Fruit fly (Drosophila melanogaster) whole organism, embryonic: ENCODE data around the gene Mst89B.

ENCODE experiments used
- Blimp-1 ChIP-seq: fragments of 200-800 bp; sonication (Bioruptor generic); optimal IDR thresholded peaks from 3 replicates; lab custom pipeline; 2018; ENCODE audit warnings: missing biosample characterization, missing genetic modification characterization, mild to moderate bottlenecking, moderate library complexity, missing genetic modification reagents
- CG12155 ChIP-seq: fragments of 200-800 bp; sonication (Bioruptor generic); optimal IDR thresholded peaks from 3 replicates; lab custom pipeline; 2016; ENCODE audit warnings: missing biosample characterization, missing genetic modification characterization
- CG1233 ChIP-seq: fragments of 200-800 bp; sonication (Bioruptor generic); optimal IDR thresholded peaks from 4 replicates; lab custom pipeline; 2018; ENCODE audit warnings: missing biosample characterization, mild to moderate bottlenecking, missing genetic modification characterization
- CG17829 ChIP-seq: fragments of 200-800 bp; optimal IDR thresholded peaks from 2 replicates; lab custom pipeline; 2019; ENCODE audit warnings: missing biosample characterization, mild to moderate bottlenecking, missing genetic modification characterization, moderate library complexity
- CG18476 ChIP-seq: fragments of 200-800 bp; sonication (Bioruptor generic); optimal IDR thresholded peaks from 2 replicates; lab custom pipeline; 2016; ENCODE audit warnings: missing biosample characterization, mild to moderate bottlenecking, missing genetic modification characterization
- CG18599 ChIP-seq: fragments of 200-800 bp; sonication (Bioruptor generic); optimal IDR thresholded peaks from 3 replicates; lab custom pipeline; 2017; ENCODE audit warnings: missing biosample characterization, missing genetic modification characterization, mild to moderate bottlenecking, moderate library complexity, missing genetic modification reagents
- CG2116 ChIP-seq: fragments of 200-800 bp; sonication (Bioruptor generic); optimal IDR thresholded peaks from 3 replicates; lab custom pipeline; 2018; ENCODE audit warnings: missing biosample characterization, mild to moderate bottlenecking, missing genetic modification characterization
- CG2678 ChIP-seq: fragments of 200-800 bp; sonication (Bioruptor generic); optimal IDR thresholded peaks from 3 replicates; lab custom pipeline; 2019; ENCODE audit warnings: missing biosample characterization, mild to moderate bottlenecking, missing genetic modification characterization, moderate library complexity
- CG3281 ChIP-seq: fragments of 200-800 bp; sonication (Bioruptor generic); optimal IDR thresholded peaks from 3 replicates; lab custom pipeline; 2017; ENCODE audit warnings: missing biosample characterization, mild to moderate bottlenecking, missing genetic modification characterization
- CG33213 ChIP-seq: fragments of 200-800 bp; sonication (Bioruptor generic); optimal IDR thresholded peaks from 3 replicates; lab custom pipeline; 2016; ENCODE audit warnings: missing biosample characterization, missing genetic modification characterization
- CG34376 ChIP-seq: fragments of 200-800 bp; sonication (Bioruptor generic); optimal IDR thresholded peaks from 2 replicates; lab custom pipeline; 2018; ENCODE audit warnings: missing biosample characterization, mild to moderate bottlenecking, missing genetic modification characterization
- CG5953 ChIP-seq: fragments of 200-800 bp; sonication (Bioruptor generic); IDR thresholded peaks from 2 replicates; pipeline ENCODE4 v1.3.6; 2022; ENCODE audit warnings: missing biosample characterization, missing genetic modification characterization
- D19A ChIP-seq: fragments of 200-800 bp; optimal IDR thresholded peaks from 3 replicates; lab custom pipeline; 2019; ENCODE audit warnings: missing biosample characterization, mild to moderate bottlenecking, missing genetic modification characterization, moderate library complexity
- D19B ChIP-seq: fragments of 200-800 bp; sonication (Bioruptor generic); optimal IDR thresholded peaks from 2 replicates; lab custom pipeline; 2017; ENCODE audit warnings: missing biosample characterization, mild to moderate bottlenecking, missing genetic modification characterization
- Dref ChIP-seq: fragments of 200-800 bp; sonication (Bioruptor generic); IDR thresholded peaks from 2 replicates; pipeline ENCODE4 v1.3.6; 2022; ENCODE audit warnings: missing biosample characterization, missing genetic modification characterization
- HmgZ ChIP-seq: fragments of 200-800 bp; sonication (Bioruptor generic); optimal IDR thresholded peaks from 2 replicates; lab custom pipeline; 2018; ENCODE audit warnings: missing biosample characterization, mild to moderate bottlenecking, missing genetic modification characterization
- MESR4 ChIP-seq: fragments of 200-800 bp; sonication (Bioruptor generic); optimal IDR thresholded peaks from 2 replicates; lab custom pipeline; 2018; ENCODE audit warnings: missing biosample characterization, mild to moderate bottlenecking, missing genetic modification characterization, moderate library complexity
- Nf-YC ChIP-seq: fragments of 200-800 bp; optimal IDR thresholded peaks from 3 replicates; lab custom pipeline; 2019; ENCODE audit warnings: missing biosample characterization, mild to moderate bottlenecking, missing genetic modification characterization, moderate library complexity
- Vsx1 ChIP-seq: fragments of 200-800 bp; sonication (Bioruptor generic); optimal IDR thresholded peaks from 2 replicates; lab custom pipeline; 2017; ENCODE audit warnings: missing biosample characterization, mild to moderate bottlenecking, missing genetic modification characterization, missing genetic modification reagents
- ab ChIP-seq: fragments of 200-800 bp; sonication (Bioruptor generic); optimal IDR thresholded peaks from 2 replicates; lab custom pipeline; 2016; ENCODE audit warnings: missing biosample characterization, missing genetic modification characterization
- ase ChIP-seq: fragments of 200-800 bp; sonication (Bioruptor generic); IDR thresholded peaks from 3 replicates; pipeline ENCODE4 v1.3.6; 2022; ENCODE audit warnings: missing biosample characterization, missing genetic modification characterization
- bbx ChIP-seq: fragments of 200-800 bp; sonication (Bioruptor generic); IDR thresholded peaks from 2 replicates; pipeline ENCODE4 v1.3.6; 2022; ENCODE audit warnings: missing biosample characterization, missing genetic modification characterization; ENCODE audit not compliant: partially characterized antibody
- cato ChIP-seq: fragments of 200-800 bp; sonication (Bioruptor generic); optimal IDR thresholded peaks from 2 replicates; lab custom pipeline; 2016; ENCODE audit warnings: missing biosample characterization, missing genetic modification characterization, borderline replicate concordance
- caup ChIP-seq: fragments of 200-800 bp; sonication (Bioruptor generic); optimal IDR thresholded peaks from 3 replicates; lab custom pipeline; 2017; ENCODE audit warnings: missing biosample characterization, mild to moderate bottlenecking, missing genetic modification characterization, moderate library complexity; ENCODE audit not compliant: severe bottlenecking
- cwo ChIP-seq: fragments of 200-800 bp; sonication (Bioruptor generic); optimal IDR thresholded peaks from 3 replicates; lab custom pipeline; 2017; ENCODE audit warnings: missing biosample characterization, missing genetic modification characterization, mild to moderate bottlenecking, moderate library complexity, missing genetic modification reagents
- exex ChIP-seq: fragments of 200-800 bp; sonication (Bioruptor generic); optimal IDR thresholded peaks from 4 replicates; lab custom pipeline; 2018; ENCODE audit warnings: missing biosample characterization, mild to moderate bottlenecking, missing genetic modification characterization, moderate library complexity
- ftz-f1 ChIP-seq: fragments of 200-800 bp; sonication (Bioruptor generic); optimal IDR thresholded peaks from 2 replicates; lab custom pipeline; 2016; ENCODE audit warnings: missing biosample characterization, missing genetic modification characterization
- gsb-n ChIP-seq: fragments of 200-800 bp; sonication (Bioruptor generic); optimal IDR thresholded peaks from 3 replicates; lab custom pipeline; 2018; ENCODE audit warnings: missing biosample characterization, mild to moderate bottlenecking, missing genetic modification characterization
- h ChIP-seq: fragments of >200 bp; optimal IDR thresholded peaks from 2 replicates; lab custom pipeline; 2017
- hbn ChIP-seq: fragments of 200-800 bp; sonication (Bioruptor generic); IDR thresholded peaks from 2 replicates; pipeline ENCODE4 v1.3.6; 2022; ENCODE audit warnings: missing biosample characterization, missing genetic modification characterization; ENCODE audit not compliant: partially characterized antibody
- kay ChIP-seq: fragments of 200-800 bp; sonication (Bioruptor generic); optimal IDR thresholded peaks from 2 replicates; lab custom pipeline; 2016; ENCODE audit warnings: missing biosample characterization, missing genetic modification characterization
- lab ChIP-seq: fragments of 200-800 bp; sonication (Bioruptor generic); optimal IDR thresholded peaks from 3 replicates; lab custom pipeline; 2017; ENCODE audit warnings: missing biosample characterization, missing genetic modification characterization, mild to moderate bottlenecking, moderate library complexity, missing genetic modification reagents
- mirr ChIP-seq: fragments of 200-800 bp; sonication (Bioruptor generic); optimal IDR thresholded peaks from 3 replicates; lab custom pipeline; 2018; ENCODE audit warnings: missing biosample characterization, mild to moderate bottlenecking, missing genetic modification characterization
- oc ChIP-seq: fragments of 200-800 bp; sonication (Bioruptor generic); optimal IDR thresholded peaks from 2 replicates; lab custom pipeline; 2018; ENCODE audit warnings: missing biosample characterization, mild to moderate bottlenecking, missing genetic modification characterization, moderate library complexity
- org-1 ChIP-seq: fragments of 200-800 bp; sonication (Bioruptor generic); optimal IDR thresholded peaks from 2 replicates; lab custom pipeline; 2017; ENCODE audit warnings: missing biosample characterization, missing genetic modification characterization
- sd ChIP-seq: fragments of 200-800 bp; sonication (Bioruptor generic); optimal IDR thresholded peaks from 3 replicates; lab custom pipeline; 2018; ENCODE audit warnings: missing biosample characterization, mild to moderate bottlenecking, missing genetic modification characterization, moderate library complexity
- shn ChIP-seq: fragments of 200-800 bp; sonication (Bioruptor generic); optimal IDR thresholded peaks from 3 replicates; lab custom pipeline; 2016; ENCODE audit warnings: missing biosample characterization, missing genetic modification characterization
- sug ChIP-seq: fragments of 200-800 bp; optimal IDR thresholded peaks from 2 replicates; lab custom pipeline; 2019; ENCODE audit warnings: missing biosample characterization, mild to moderate bottlenecking, missing genetic modification characterization, moderate library complexity

Mst89B gene

dm6 chr3R:16230080-16230670 is 36.6 kb upstream of the Mst89B start (continued):
- TF ChIP-seq hbn (GFP tag; lab: Robert Waterston, UW) (no peak), org-1 (GFP tag; lab: Kevin White, UChicago) (peak; percentile 4), CG12155 (GFP tag; lab: Kevin White, UChicago) (no peak), CG18476 (no peak), sd (tag; lab: Kevin White, UChicago) (peak; percentile 97), ase (no peak), CG17829 (tag; lab: Kevin White, UChicago) (no peak), shn (no peak), exex (peak; percentile 63), D19B (GFP tag; lab: Kevin White, UChicago) (no peak), Dref (GFP tag; lab: Robert Waterston, UW) (no peak), ftz-f1 (GFP tag; lab: Kevin White, UChicago) (peak; percentile 67), CG2116 (no peak), kay (GFP tag; lab: Kevin White, UChicago) (peak; percentile 56), bbx (GFP tag; lab: Robert Waterston, UW) (no peak), CG34376 (GFP tag; lab: Kevin White, UChicago) (peak; percentile 79), MESR4 (GFP tag; lab: Kevin White, UChicago) (no peak), CG5953 (GFP tag; lab: Robert Waterston, UW) (no peak), ab (GFP tag; lab: Kevin White, UChicago) (no peak), Blimp-1 (GFP tag; lab: Kevin White, UChicago) (peak; percentile 85), cato (GFP tag; lab: Kevin White, UChicago) (no peak), HmgZ (tag; lab: Kevin White, UChicago) (peak; percentile 36), oc (tag; lab: Kevin White, UChicago) (no peak), h (no peak), CG1233 (GFP tag; lab: Kevin White, UChicago) (peak; percentile 6), CG3281 (GFP tag; lab: Kevin White, UChicago) (peak; percentile 0), lab (GFP tag; lab: Kevin White, UChicago) (peak; percentile 44), caup (peak; percentile 22), cwo (GFP tag; lab: Kevin White, UChicago) (peak; percentile 86), sug (tag; lab: Kevin White, UChicago) (peak; percentile 94), CG2678 (tag; lab: Kevin White, UChicago) (peak; percentile 31), mirr (peak; percentile 57), D19A (tag; lab: Kevin White, UChicago) (no peak), CG18599 (GFP tag; lab: Kevin White, UChicago) (peak; percentile 1), Nf-YC (tag; lab: Kevin White, UChicago) (no peak), Vsx1 (GFP tag; lab: Kevin White, UChicago) (peak; percentile 73), CG33213 (GFP tag; lab: Kevin White, UChicago) (peak; percentile 4), gsb-n (tag; lab: Kevin White, UChicago) (peak; percentile 3)
